Worm (Caenorhabditis elegans) whole organism, L3 larva: ENCODE measurements around the gene K01A11.1.

Experiments
- R02D3.7 ChIP-seq: fragments of 150-350 bp; optimal IDR thresholded peaks from 2 replicates; lab custom pipeline; 2014; ENCODE audit warnings: missing biosample characterization, missing genetic modification characterization
- ceh-9 ChIP-seq: sonication (generic microtip); optimal IDR thresholded peaks from 2 replicates; lab custom pipeline; 2018; ENCODE audit warnings: missing biosample characterization, missing genetic modification characterization
- egl-27 ChIP-seq: sonication (generic microtip); optimal IDR thresholded peaks from 4 replicates; lab custom pipeline; 2017; ENCODE audit warnings: missing biosample characterization, missing genetic modification reagents, missing genetic modification characterization
- lin-15B ChIP-seq: fragments of 150-350 bp; optimal IDR thresholded peaks from 2 replicates; lab custom pipeline; 2014; ENCODE audit warnings: missing biosample characterization, missing genetic modification characterization
- nfya-1 ChIP-seq: sonication (generic microtip); optimal IDR thresholded peaks from 2 replicates; lab custom pipeline; 2017; ENCODE audit warnings: missing genetic modification characterization, mild to moderate bottlenecking, missing compliant biosample characterization, antibody characterized with exemption, moderate library complexity; ENCODE audit not compliant: insufficient read depth
- nhr-237 ChIP-seq: fragments of 150-350 bp; optimal IDR thresholded peaks from 2 replicates; lab custom pipeline; 2014; ENCODE audit warnings: missing biosample characterization, missing genetic modification characterization
- pqm-1 ChIP-seq: fragments of 150-350 bp; optimal IDR thresholded peaks from 2 replicates; lab custom pipeline; 2017; ENCODE audit warnings: missing biosample characterization, missing genetic modification characterization, inconsistent platforms
- unc-39 ChIP-seq: sonication (generic microtip); optimal IDR thresholded peaks from 4 replicates; lab custom pipeline; 2017; ENCODE audit warnings: missing biosample characterization, missing genetic modification characterization
- ztf-11 ChIP-seq: fragments of 150-350 bp; optimal IDR thresholded peaks from 2 replicates; lab custom pipeline; 2014; ENCODE audit warnings: missing biosample characterization, missing genetic modification characterization
- ztf-4 ChIP-seq: fragments of 150-350 bp; optimal IDR thresholded peaks from 2 replicates; lab custom pipeline; 2014; ENCODE audit warnings: missing biosample characterization, missing genetic modification characterization

DNA sequence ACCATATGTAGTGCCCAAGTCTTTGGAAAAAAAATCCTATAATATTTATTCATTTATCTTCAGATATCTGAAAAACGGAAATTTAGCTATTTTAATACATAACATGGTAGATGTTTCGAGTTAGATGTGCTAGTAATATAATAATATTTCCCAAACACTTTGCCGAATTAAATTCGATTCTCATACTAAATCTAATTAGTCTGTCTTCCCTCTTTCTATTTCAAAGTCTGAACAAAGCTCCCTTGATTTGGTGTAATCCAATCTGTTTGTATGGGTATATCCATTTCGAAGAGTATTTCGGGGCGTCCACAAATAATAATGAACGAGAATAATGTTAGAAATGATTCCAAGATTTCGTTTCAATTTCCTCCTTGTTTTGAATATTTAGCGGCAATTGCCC is 16.9 kb downstream of the K01A11.1 start:
- TF ChIP-seq R02D3.7 (tag; lab: Kevin White, UChicago) = no peak
- no peak for TF ChIP-seq unc-39 (tag; lab: Kevin White, UChicago)
- TF ChIP-seq ztf-11 (tag; lab: Kevin White, UChicago) = no peak
- TF ChIP-seq pqm-1 (tag; lab: Kevin White, UChicago) = no peak
- no peak for TF ChIP-seq ztf-4 (tag; lab: Kevin White, UChicago)
- TF ChIP-seq lin-15B (tag; lab: Kevin White, UChicago) = no peak
- no peak for TF ChIP-seq nfya-1 (tag; lab: Kevin White, UChicago)
- no peak for TF ChIP-seq nhr-237 (tag; lab: Kevin White, UChicago)
- TF ChIP-seq egl-27 (tag; lab: Kevin White, UChicago) = no peak
- TF ChIP-seq ceh-9 (tag; lab: Kevin White, UChicago) = no peak
